Fruit fly (Drosophila melanogaster) whole organism, embryonic: Measurements from ENCODE around the gene Scgalpha.

Experiments
- Aef1 ChIP-seq: fragments of 200-800 bp; sonication (Bioruptor generic); IDR thresholded peaks from 3 replicates; pipeline ENCODE4 v1.3.6; 2022; ENCODE audit warnings: missing biosample characterization, missing genetic modification characterization
- Asciz ChIP-seq: fragments of 200-800 bp; sonication (Bioruptor generic); optimal IDR thresholded peaks from 2 replicates; lab custom pipeline; 2017; ENCODE audit warnings: missing biosample characterization, mild to moderate bottlenecking, missing genetic modification characterization, missing genetic modification reagents
- BEAF-32 ChIP-seq: fragments of 200-800 bp; sonication (Bioruptor generic); optimal IDR thresholded peaks from 3 replicates; lab custom pipeline; 2017; ENCODE audit warnings: missing biosample characterization, missing genetic modification characterization, mild to moderate bottlenecking, moderate library complexity, missing genetic modification reagents
- C15 ChIP-seq: fragments of 200-800 bp; sonication (Bioruptor generic); IDR thresholded peaks from 3 replicates; pipeline ENCODE4 v1.3.6; 2022; ENCODE audit warnings: missing biosample characterization, missing genetic modification characterization
- CG10274 ChIP-seq: fragments of 200-800 bp; sonication (Bioruptor generic); optimal IDR thresholded peaks from 3 replicates; lab custom pipeline; 2017; ENCODE audit warnings: missing biosample characterization, mild to moderate bottlenecking, missing genetic modification characterization
- CG11504 ChIP-seq: fragments of 200-800 bp; sonication (Bioruptor generic); optimal IDR thresholded peaks from 3 replicates; lab custom pipeline; 2019; ENCODE audit warnings: missing biosample characterization, mild to moderate bottlenecking, missing genetic modification characterization, moderate library complexity
- CG11695 ChIP-seq: fragments of 200-800 bp; sonication (Bioruptor generic); IDR thresholded peaks from 3 replicates; pipeline ENCODE4 v1.3.6; 2022; ENCODE audit warnings: missing biosample characterization, missing genetic modification characterization
- CG12299 ChIP-seq: fragments of 200-800 bp; sonication (Bioruptor generic); optimal IDR thresholded peaks from 2 replicates; lab custom pipeline; 2018; ENCODE audit warnings: missing biosample characterization, mild to moderate bottlenecking, missing genetic modification characterization
- CG14014 ChIP-seq: fragments of 200-800 bp; sonication (Bioruptor generic); IDR thresholded peaks from 2 replicates; pipeline ENCODE4 v1.3.6; 2022; ENCODE audit warnings: missing biosample characterization, missing genetic modification characterization
- CG15601 ChIP-seq: fragments of 200-800 bp; sonication (Bioruptor generic); optimal IDR thresholded peaks from 3 replicates; lab custom pipeline; 2019; ENCODE audit warnings: missing biosample characterization, mild to moderate bottlenecking, missing genetic modification characterization, moderate library complexity
- CG1603 ChIP-seq: fragments of 200-800 bp; sonication (Bioruptor generic); optimal IDR thresholded peaks from 2 replicates; lab custom pipeline; 2019; ENCODE audit warnings: missing biosample characterization, mild to moderate bottlenecking, missing genetic modification characterization, moderate library complexity
- CG16779 ChIP-seq: fragments of 200-800 bp; sonication (Bioruptor generic); IDR thresholded peaks from 2 replicates; pipeline ENCODE4 v1.3.6; 2022; ENCODE audit warnings: missing biosample characterization, missing genetic modification characterization
- CG17328 ChIP-seq: fragments of 200-800 bp; sonication (Bioruptor generic); IDR thresholded peaks from 2 replicates; pipeline ENCODE4 v1.3.6; 2022; ENCODE audit warnings: missing biosample characterization, missing genetic modification characterization
- CG2116 ChIP-seq: fragments of 200-800 bp; sonication (Bioruptor generic); optimal IDR thresholded peaks from 3 replicates; lab custom pipeline; 2018; ENCODE audit warnings: missing biosample characterization, mild to moderate bottlenecking, missing genetic modification characterization
- CG31224 ChIP-seq: fragments of 200-800 bp; sonication (Bioruptor generic); IDR thresholded peaks from 2 replicates; pipeline ENCODE4 v1.3.6; 2022; ENCODE audit warnings: missing biosample characterization, missing genetic modification characterization
- CG43689 ChIP-seq: fragments of 200-800 bp; sonication (Bioruptor generic); IDR thresholded peaks from 2 replicates; pipeline ENCODE4 v1.3.6; 2022; ENCODE audit warnings: missing biosample characterization, missing genetic modification characterization
- CG4707 ChIP-seq: fragments of 200-800 bp; sonication (Bioruptor generic); optimal IDR thresholded peaks from 2 replicates; lab custom pipeline; 2018; ENCODE audit warnings: missing biosample characterization, mild to moderate bottlenecking, missing genetic modification characterization, moderate library complexity
- CG6689 ChIP-seq: fragments of 200-800 bp; sonication (Bioruptor generic); IDR thresholded peaks from 2 replicates; pipeline ENCODE4 v1.3.6; 2022; ENCODE audit warnings: missing biosample characterization, missing genetic modification characterization
- CG8924 ChIP-seq: fragments of 200-800 bp; optimal IDR thresholded peaks from 3 replicates; lab custom pipeline; 2019; ENCODE audit warnings: missing biosample characterization, mild to moderate bottlenecking, missing genetic modification characterization, moderate library complexity
- CG9437 ChIP-seq: fragments of 200-800 bp; sonication (Bioruptor generic); optimal IDR thresholded peaks from 2 replicates; lab custom pipeline; 2018; ENCODE audit warnings: missing biosample characterization, mild to moderate bottlenecking, missing genetic modification characterization
- CTCF ChIP-seq: fragments of 200-800 bp; sonication (Bioruptor generic); optimal IDR thresholded peaks from 2 replicates; lab custom pipeline; 2017; ENCODE audit warnings: missing biosample characterization, mild to moderate bottlenecking, missing genetic modification characterization, moderate library complexity
- Dip2 ChIP-seq: fragments of 200-800 bp; sonication (Bioruptor generic); IDR thresholded peaks from 2 replicates; pipeline ENCODE4 v1.3.6; 2022; ENCODE audit warnings: missing biosample characterization, missing genetic modification characterization
- Doc3 ChIP-seq: fragments of 200-800 bp; sonication (Bioruptor generic); IDR thresholded peaks from 3 replicates; pipeline ENCODE4 v1.3.6; 2022; ENCODE audit warnings: missing biosample characterization, missing genetic modification characterization; ENCODE audit not compliant: partially characterized antibody
- Myb ChIP-seq: fragments of 200-800 bp; sonication (Bioruptor generic); optimal IDR thresholded peaks from 2 replicates; lab custom pipeline; 2016; ENCODE audit warnings: missing biosample characterization, missing genetic modification characterization
- Nf-YB ChIP-seq: fragments of 200-800 bp; sonication (Bioruptor generic); optimal IDR thresholded peaks from 3 replicates; lab custom pipeline; 2019; ENCODE audit warnings: missing biosample characterization, mild to moderate bottlenecking, missing genetic modification characterization, moderate library complexity
- Nf-YC ChIP-seq: fragments of 200-800 bp; optimal IDR thresholded peaks from 3 replicates; lab custom pipeline; 2019; ENCODE audit warnings: missing biosample characterization, mild to moderate bottlenecking, missing genetic modification characterization, moderate library complexity
- Oli ChIP-seq: fragments of 200-800 bp; sonication (Bioruptor generic); optimal IDR thresholded peaks from 2 replicates; lab custom pipeline; 2018; ENCODE audit warnings: missing biosample characterization, mild to moderate bottlenecking, missing genetic modification characterization, moderate library complexity
- Ptx1 ChIP-seq: fragments of 200-800 bp; sonication (Bioruptor generic); IDR thresholded peaks from 2 replicates; pipeline ENCODE4 v1.3.6; 2022; ENCODE audit warnings: missing biosample characterization, missing genetic modification characterization
- Trl ChIP-seq, 3 experiments: fragments of >200 bp in 2 of 3; fragments of 200-800 bp in 1 of 3; sonication (Bioruptor generic) in 1 of 3; optimal IDR thresholded peaks; 2 replicates in 1 of 3; 3 replicates in 2 of 3; lab custom pipeline; 2016 to 2017; ENCODE audit warnings: missing biosample characterization in 1 of 3, missing genetic modification characterization in 1 of 3
- Vsx1 ChIP-seq: fragments of 200-800 bp; sonication (Bioruptor generic); optimal IDR thresholded peaks from 2 replicates; lab custom pipeline; 2017; ENCODE audit warnings: missing biosample characterization, mild to moderate bottlenecking, missing genetic modification characterization, missing genetic modification reagents
- ash1 ChIP-seq: fragments of 200-800 bp; sonication (Bioruptor generic); optimal IDR thresholded peaks from 2 replicates; lab custom pipeline; 2018; ENCODE audit warnings: missing biosample characterization, mild to moderate bottlenecking, missing genetic modification characterization
- bigmax ChIP-seq: fragments of 200-800 bp; sonication (Bioruptor generic); optimal IDR thresholded peaks from 2 replicates; lab custom pipeline; 2018; ENCODE audit warnings: missing biosample characterization, mild to moderate bottlenecking, missing genetic modification characterization
- ci ChIP-seq: fragments of 200-800 bp; sonication (Bioruptor generic); IDR thresholded peaks from 3 replicates; pipeline ENCODE4 v1.3.6; 2022; ENCODE audit warnings: missing biosample characterization, missing genetic modification characterization
- corto ChIP-seq: fragments of 200-800 bp; sonication (Bioruptor generic); optimal IDR thresholded peaks from 2 replicates; lab custom pipeline; 2016; ENCODE audit warnings: missing biosample characterization, mild to moderate bottlenecking, missing genetic modification characterization, moderate library complexity
- crol ChIP-seq: fragments of 200-800 bp; sonication (Bioruptor generic); IDR thresholded peaks from 2 replicates; pipeline ENCODE4 v1.3.6; 2022; ENCODE audit warnings: missing biosample characterization, missing genetic modification characterization
- cwo ChIP-seq: fragments of 200-800 bp; sonication (Bioruptor generic); optimal IDR thresholded peaks from 3 replicates; lab custom pipeline; 2017; ENCODE audit warnings: missing biosample characterization, missing genetic modification characterization, mild to moderate bottlenecking, moderate library complexity, missing genetic modification reagents
- disco-r ChIP-seq: fragments of 200-800 bp; sonication (Bioruptor generic); optimal IDR thresholded peaks from 2 replicates; lab custom pipeline; 2016; ENCODE audit warnings: missing biosample characterization, missing genetic modification characterization
- gsb-n ChIP-seq: fragments of 200-800 bp; sonication (Bioruptor generic); optimal IDR thresholded peaks from 3 replicates; lab custom pipeline; 2018; ENCODE audit warnings: missing biosample characterization, mild to moderate bottlenecking, missing genetic modification characterization
- luna ChIP-seq: fragments of 200-800 bp; sonication (Bioruptor generic); optimal IDR thresholded peaks from 2 replicates; lab custom pipeline; 2016; ENCODE audit warnings: missing biosample characterization, missing genetic modification characterization
- maf-S ChIP-seq: fragments of 200-800 bp; sonication (Bioruptor generic); optimal IDR thresholded peaks from 2 replicates; lab custom pipeline; 2016; ENCODE audit warnings: missing biosample characterization, missing genetic modification characterization
- mld ChIP-seq: fragments of 200-800 bp; sonication (Bioruptor generic); IDR thresholded peaks from 3 replicates; pipeline ENCODE4 v1.3.6; 2022; ENCODE audit warnings: missing biosample characterization, missing genetic modification characterization; ENCODE audit not compliant: partially characterized antibody
- pfk ChIP-seq: fragments of 200-800 bp; sonication (Bioruptor generic); optimal IDR thresholded peaks from 2 replicates; lab custom pipeline; 2018; ENCODE audit warnings: missing biosample characterization, mild to moderate bottlenecking, missing genetic modification characterization, moderate library complexity
- schlank ChIP-seq: fragments of 200-800 bp; sonication (Bioruptor generic); optimal IDR thresholded peaks from 2 replicates; lab custom pipeline; 2018; ENCODE audit warnings: missing biosample characterization, mild to moderate bottlenecking, missing genetic modification characterization
- scrt ChIP-seq: fragments of 200-800 bp; sonication (Bioruptor generic); optimal IDR thresholded peaks from 2 replicates; lab custom pipeline; 2018; ENCODE audit warnings: missing biosample characterization, mild to moderate bottlenecking, missing genetic modification characterization, moderate library complexity
- sob ChIP-seq: fragments of 200-800 bp; sonication (Bioruptor generic); IDR thresholded peaks from 2 replicates; pipeline ENCODE4 v1.3.6; 2022; ENCODE audit warnings: missing biosample characterization, missing genetic modification characterization
- tap ChIP-seq: fragments of 200-800 bp; optimal IDR thresholded peaks from 3 replicates; lab custom pipeline; 2019; ENCODE audit warnings: missing biosample characterization, mild to moderate bottlenecking, missing genetic modification characterization, moderate library complexity
- tll ChIP-seq, 2 experiments: fragments of 200-800 bp in 1 of 2; fragments of >200 bp in 1 of 2; sonication (Bioruptor generic) in 1 of 2; optimal IDR thresholded peaks; 2 replicates each; lab custom pipeline; 2017 to 2019; ENCODE audit warnings: missing biosample characterization in 2 of 2, missing genetic modification characterization in 2 of 2, mild to moderate bottlenecking in 1 of 2, moderate library complexity in 1 of 2
- vfl ChIP-seq: fragments of 200-800 bp; sonication (Bioruptor generic); optimal IDR thresholded peaks from 2 replicates; lab custom pipeline; 2016; ENCODE audit warnings: missing biosample characterization, missing genetic modification characterization
- vvl ChIP-seq: fragments of 200-800 bp; sonication (Bioruptor generic); IDR thresholded peaks from 2 replicates; pipeline ENCODE4 v1.3.6; 2022; ENCODE audit warnings: missing biosample characterization, missing genetic modification characterization
- wek ChIP-seq: fragments of 200-800 bp; sonication (Bioruptor generic); optimal IDR thresholded peaks from 3 replicates; lab custom pipeline; 2018; ENCODE audit warnings: missing biosample characterization, mild to moderate bottlenecking, missing genetic modification characterization, moderate library complexity

The Scgalpha gene

DNA sequence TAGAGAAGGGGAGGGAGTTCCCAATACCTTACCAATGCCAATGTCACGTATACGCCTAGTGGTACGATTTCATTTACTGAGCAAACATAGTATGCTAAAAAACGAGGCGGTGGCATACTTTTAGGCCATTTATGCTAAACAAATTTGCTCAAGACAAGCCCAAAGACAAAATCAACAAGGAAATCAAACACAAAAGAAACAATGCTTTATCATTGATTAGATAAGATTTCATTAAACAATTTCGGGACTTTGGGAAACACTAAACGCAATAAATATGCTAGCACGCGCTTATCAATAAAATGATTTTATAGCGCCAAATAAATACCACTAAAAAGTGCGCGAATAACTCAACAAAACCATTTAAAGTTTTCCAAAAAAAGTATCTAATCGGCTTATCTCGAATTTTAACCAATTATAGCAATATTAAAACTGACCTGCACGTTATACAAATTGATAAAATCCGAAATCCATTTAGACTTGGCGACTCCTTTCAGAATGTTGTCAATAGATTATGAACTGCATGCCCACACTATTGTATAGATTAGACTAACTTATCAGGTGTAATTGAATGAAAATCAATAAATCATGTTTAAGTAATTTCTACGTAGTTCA, 47.4 kb downstream of the Scgalpha start (continued):
- no peak for TF ChIP-seq tap (tag; lab: Kevin White, UChicago)
- TF ChIP-seq schlank (tag; lab: Kevin White, UChicago): peak; percentile 36
- TF ChIP-seq BEAF-32 (GFP tag; lab: Kevin White, UChicago): no peak
- no peak for TF ChIP-seq Ptx1 (GFP tag; lab: Robert Waterston, UW)
- peak; percentile 35 for TF ChIP-seq CG4707 (GFP tag; lab: Kevin White, UChicago)
- TF ChIP-seq ash1 (GFP tag; lab: Kevin White, UChicago): no peak
- no peak for TF ChIP-seq Aef1
- TF ChIP-seq Vsx1 (GFP tag; lab: Kevin White, UChicago): peak; percentile 51
- TF ChIP-seq CG2116: no peak
- no peak for TF ChIP-seq Nf-YC (tag; lab: Kevin White, UChicago)
- TF ChIP-seq luna (GFP tag; lab: Kevin White, UChicago): peak; percentile 35
- no peak for TF ChIP-seq C15 (GFP tag; lab: Robert Waterston, UW)
- peak; percentile 7; the same call in 1 of the 3 replicates for TF ChIP-seq CG11695 (GFP tag; lab: Robert Waterston, UW)
- no peak for TF ChIP-seq disco-r (GFP tag; lab: Kevin White, UChicago)
- TF ChIP-seq gsb-n (tag; lab: Kevin White, UChicago): no peak
- TF ChIP-seq bigmax (GFP tag; lab: Kevin White, UChicago): no peak
- TF ChIP-seq Trl (optimal IDR thresholded peaks at IDR 0.05; lab: Kevin White, UChicago): no peak
- TF ChIP-seq Trl (GFP tag; optimal IDR thresholded peaks at IDR 0.05; lab: Kevin White, UChicago): peak; percentile 8
- TF ChIP-seq CG11504: no peak
- no peak for TF ChIP-seq Myb (GFP tag; lab: Kevin White, UChicago)
- TF ChIP-seq CG31224 (GFP tag; lab: Robert Waterston, UW): no peak
- TF ChIP-seq tll (GFP tag; optimal IDR thresholded peaks at IDR 0.05; lab: Kevin White, UChicago): no peak
- no peak for TF ChIP-seq vvl
- peak; percentile 52; the same call in 1 of the 2 replicates for TF ChIP-seq CG14014
- TF ChIP-seq scrt: peak; percentile 49
- TF ChIP-seq wek (GFP tag; lab: Kevin White, UChicago): peak; percentile 52
- TF ChIP-seq CG8924 (tag; lab: Kevin White, UChicago): peak; percentile 26
- no peak for TF ChIP-seq CG9437 (GFP tag; lab: Kevin White, UChicago)
- TF ChIP-seq CG12299 (tag; lab: Kevin White, UChicago): no peak
- TF ChIP-seq maf-S (GFP tag; lab: Kevin White, UChicago): no peak
- TF ChIP-seq CG43689 (GFP tag; lab: Robert Waterston, UW): no peak
- TF ChIP-seq CG16779 (GFP tag; lab: Robert Waterston, UW): no peak
- peak; percentile 3 for TF ChIP-seq Nf-YB (GFP tag; lab: Kevin White, UChicago)
- TF ChIP-seq CTCF (GFP tag; lab: Kevin White, UChicago): no peak
- TF ChIP-seq CG1603 (tag; lab: Kevin White, UChicago): no peak
- no peak for TF ChIP-seq pfk (GFP tag; lab: Kevin White, UChicago)
- TF ChIP-seq CG10274 (GFP tag; lab: Kevin White, UChicago): no peak
- TF ChIP-seq sob (GFP tag; lab: Robert Waterston, UW): peak; percentile 55; the same call in 1 of the 2 replicates
- no peak for TF ChIP-seq CG15601 (tag; lab: Kevin White, UChicago)
- no peak; the same call in 2 of the 3 replicates for TF ChIP-seq ci (GFP tag; lab: Robert Waterston, UW)
- TF ChIP-seq CG6689 (GFP tag; lab: Robert Waterston, UW): no peak
- TF ChIP-seq corto (GFP tag; lab: Kevin White, UChicago): no peak
- no peak for TF ChIP-seq mld (GFP tag; lab: Robert Waterston, UW)
- no peak for TF ChIP-seq crol (GFP tag; lab: Robert Waterston, UW)
- no peak for TF ChIP-seq vfl
- TF ChIP-seq Asciz: peak; percentile 39
- no peak for TF ChIP-seq cwo (GFP tag; lab: Kevin White, UChicago)
- TF ChIP-seq Dip2 (GFP tag; lab: Robert Waterston, UW): no peak
- peak; percentile 8 for TF ChIP-seq Oli (tag; lab: Kevin White, UChicago)
- no peak for TF ChIP-seq Doc3 (GFP tag; lab: Robert Waterston, UW)
- no peak for TF ChIP-seq CG17328 (GFP tag; lab: Robert Waterston, UW)
